Fruit fly (Drosophila melanogaster) whole organism, embryonic: ENCODE data around the gene CG18478.

Source experiments
- ATbp ChIP-seq: fragments of 200-800 bp; sonication (Bioruptor generic); optimal IDR thresholded peaks from 2 replicates; lab custom pipeline; 2017; ENCODE audit warnings: missing biosample characterization, mild to moderate bottlenecking, missing genetic modification characterization, missing genetic modification reagents
- Abd-B ChIP-seq: fragments of 200-800 bp; sonication (Bioruptor generic); optimal IDR thresholded peaks from 2 replicates; lab custom pipeline; 2018; ENCODE audit warnings: missing biosample characterization, mild to moderate bottlenecking, missing genetic modification characterization, moderate library complexity
- CG10462 ChIP-seq: fragments of 200-800 bp; sonication (Bioruptor generic); optimal IDR thresholded peaks from 2 replicates; lab custom pipeline; 2016; ENCODE audit warnings: missing biosample characterization, missing genetic modification characterization
- CG1832 ChIP-seq: fragments of 200-800 bp; sonication (Bioruptor generic); optimal IDR thresholded peaks from 2 replicates; lab custom pipeline; 2017; ENCODE audit warnings: missing biosample characterization, mild to moderate bottlenecking, missing genetic modification characterization, inconsistent platforms
- CG2889 ChIP-seq: fragments of 200-800 bp; sonication (Bioruptor generic); IDR thresholded peaks from 3 replicates; pipeline ENCODE4 v1.3.6; 2022; ENCODE audit warnings: missing biosample characterization, missing genetic modification characterization
- CG3838 ChIP-seq: fragments of 200-800 bp; sonication (Bioruptor generic); optimal IDR thresholded peaks from 3 replicates; lab custom pipeline; 2016; ENCODE audit warnings: missing biosample characterization, missing genetic modification characterization
- CG42726 ChIP-seq: fragments of 200-800 bp; sonication (Bioruptor generic); IDR thresholded peaks from 2 replicates; pipeline ENCODE4 v1.3.6; 2022; ENCODE audit warnings: missing biosample characterization, missing genetic modification characterization; ENCODE audit not compliant: partially characterized antibody
- CG4424 ChIP-seq: fragments of 200-800 bp; sonication (Bioruptor generic); optimal IDR thresholded peaks from 3 replicates; lab custom pipeline; 2016; ENCODE audit warnings: missing biosample characterization, missing genetic modification characterization
- CG6654 ChIP-seq: fragments of 200-800 bp; sonication (Bioruptor generic); optimal IDR thresholded peaks from 2 replicates; lab custom pipeline; 2017; ENCODE audit warnings: missing biosample characterization, mild to moderate bottlenecking, missing genetic modification characterization
- CG6689 ChIP-seq: fragments of 200-800 bp; sonication (Bioruptor generic); IDR thresholded peaks from 2 replicates; pipeline ENCODE4 v1.3.6; 2022; ENCODE audit warnings: missing biosample characterization, missing genetic modification characterization
- CG7357 ChIP-seq: fragments of 200-800 bp; sonication (Bioruptor generic); IDR thresholded peaks from 3 replicates; pipeline ENCODE4 v1.3.6; 2022; ENCODE audit warnings: missing biosample characterization, missing genetic modification characterization
- CG7372 ChIP-seq: fragments of 200-800 bp; sonication (Bioruptor generic); IDR thresholded peaks from 2 replicates; pipeline ENCODE4 v1.3.6; 2022; ENCODE audit warnings: missing biosample characterization, missing genetic modification characterization
- CG8478 ChIP-seq: fragments of >200 bp; optimal IDR thresholded peaks from 2 replicates; lab custom pipeline; 2018
- CG9609 ChIP-seq: fragments of 200-800 bp; sonication (Bioruptor generic); optimal IDR thresholded peaks from 3 replicates; lab custom pipeline; 2016; ENCODE audit warnings: missing biosample characterization, missing genetic modification characterization
- CG9876 ChIP-seq: fragments of 200-800 bp; sonication (Bioruptor generic); optimal IDR thresholded peaks from 2 replicates; lab custom pipeline; 2016; ENCODE audit warnings: missing biosample characterization, missing genetic modification characterization
- Chrac-16 ChIP-seq: fragments of 200-800 bp; sonication (Bioruptor generic); optimal IDR thresholded peaks from 3 replicates; lab custom pipeline; 2016; ENCODE audit warnings: missing biosample characterization, missing genetic modification characterization
- CrebB ChIP-seq: fragments of 200-800 bp; sonication (Bioruptor generic); optimal IDR thresholded peaks from 3 replicates; lab custom pipeline; 2018; ENCODE audit warnings: missing biosample characterization, mild to moderate bottlenecking, missing genetic modification characterization
- Dll ChIP-seq: fragments of 200-800 bp; sonication (Bioruptor generic); IDR thresholded peaks from 4 replicates; pipeline ENCODE4 v1.3.6; 2022; ENCODE audit warnings: missing biosample characterization, missing genetic modification characterization; ENCODE audit not compliant: partially characterized antibody
- Fer1 ChIP-seq: fragments of 200-800 bp; sonication (Bioruptor generic); optimal IDR thresholded peaks from 2 replicates; lab custom pipeline; 2017; ENCODE audit warnings: missing biosample characterization, mild to moderate bottlenecking, missing genetic modification characterization
- HLH54F ChIP-seq: fragments of 200-800 bp; sonication (Bioruptor generic); optimal IDR thresholded peaks from 3 replicates; lab custom pipeline; 2016; ENCODE audit warnings: missing biosample characterization, missing genetic modification characterization
- NK7.1 ChIP-seq: fragments of 200-800 bp; sonication (Bioruptor generic); optimal IDR thresholded peaks from 3 replicates; lab custom pipeline; 2016; ENCODE audit warnings: missing biosample characterization, missing genetic modification characterization
- Oli ChIP-seq: fragments of 200-800 bp; sonication (Bioruptor generic); optimal IDR thresholded peaks from 2 replicates; lab custom pipeline; 2018; ENCODE audit warnings: missing biosample characterization, mild to moderate bottlenecking, missing genetic modification characterization, moderate library complexity
- Optix ChIP-seq: fragments of 200-800 bp; sonication (Bioruptor generic); IDR thresholded peaks from 3 replicates; pipeline ENCODE4 v1.3.6; 2022; ENCODE audit warnings: missing biosample characterization, missing genetic modification characterization
- Ravus ChIP-seq: fragments of 200-800 bp; sonication (Bioruptor generic); IDR thresholded peaks from 2 replicates; pipeline ENCODE4 v1.3.6; 2022; ENCODE audit warnings: missing biosample characterization, missing genetic modification characterization
- Sin3A ChIP-seq: fragments of >200 bp; optimal IDR thresholded peaks from 2 replicates; lab custom pipeline; 2018
- bowl ChIP-seq: fragments of 200-800 bp; sonication (Bioruptor generic); IDR thresholded peaks from 2 replicates; pipeline ENCODE4 v1.3.6; 2022; ENCODE audit warnings: missing biosample characterization, missing genetic modification characterization
- cg ChIP-seq: fragments of 200-800 bp; sonication (Bioruptor generic); optimal IDR thresholded peaks from 3 replicates; lab custom pipeline; 2019; ENCODE audit warnings: missing biosample characterization, mild to moderate bottlenecking, missing genetic modification characterization, moderate library complexity
- chif ChIP-seq, 2 experiments: fragments of 200-800 bp; sonication (Bioruptor generic); optimal IDR thresholded peaks; 3 replicates each; lab custom pipeline; 2016; ENCODE audit warnings: missing biosample characterization in 2 of 2, missing genetic modification characterization in 2 of 2
- chinmo ChIP-seq: fragments of 200-800 bp; sonication (Bioruptor generic); IDR thresholded peaks from 4 replicates; pipeline ENCODE4 v1.3.6; 2022; ENCODE audit warnings: missing biosample characterization, missing genetic modification characterization; ENCODE audit not compliant: partially characterized antibody
- croc ChIP-seq: fragments of 200-800 bp; sonication (Bioruptor generic); conservative IDR thresholded peaks from 3 replicates; pipeline ENCODE4 v1.3.6; 2022; ENCODE audit warnings: missing biosample characterization, missing genetic modification characterization
- dati ChIP-seq: fragments of 200-800 bp; sonication (Bioruptor generic); IDR thresholded peaks from 2 replicates; pipeline ENCODE4 v1.3.6; 2022; ENCODE audit warnings: missing biosample characterization, missing genetic modification characterization
- dmrt99B ChIP-seq: fragments of 200-800 bp; sonication (Bioruptor generic); optimal IDR thresholded peaks from 2 replicates; lab custom pipeline; 2018; ENCODE audit warnings: missing biosample characterization, mild to moderate bottlenecking, missing genetic modification characterization, moderate library complexity
- dpn ChIP-seq, 2 experiments: fragments of 200-800 bp; sonication (Bioruptor generic); optimal IDR thresholded peaks; 3 replicates each; lab custom pipeline; 2016; ENCODE audit warnings: missing biosample characterization in 2 of 2, missing genetic modification characterization in 2 of 2
- gsb-n ChIP-seq: fragments of 200-800 bp; sonication (Bioruptor generic); optimal IDR thresholded peaks from 3 replicates; lab custom pipeline; 2018; ENCODE audit warnings: missing biosample characterization, mild to moderate bottlenecking, missing genetic modification characterization
- h ChIP-seq: fragments of >200 bp; optimal IDR thresholded peaks from 2 replicates; lab custom pipeline; 2017
- jumu ChIP-seq: fragments of 200-800 bp; sonication (Bioruptor generic); optimal IDR thresholded peaks from 3 replicates; lab custom pipeline; 2016; ENCODE audit warnings: missing biosample characterization, missing genetic modification characterization
- ken ChIP-seq: fragments of 200-800 bp; sonication (Bioruptor generic); IDR thresholded peaks from 3 replicates; pipeline ENCODE4 v1.3.6; 2022; ENCODE audit warnings: missing biosample characterization, missing genetic modification characterization
- lab ChIP-seq: fragments of 200-800 bp; sonication (Bioruptor generic); optimal IDR thresholded peaks from 3 replicates; lab custom pipeline; 2017; ENCODE audit warnings: missing biosample characterization, missing genetic modification characterization, mild to moderate bottlenecking, moderate library complexity, missing genetic modification reagents
- mam ChIP-seq: fragments of 200-800 bp; sonication (Bioruptor generic); optimal IDR thresholded peaks from 3 replicates; lab custom pipeline; 2016; ENCODE audit warnings: missing biosample characterization, missing genetic modification characterization
- nerfin-2 ChIP-seq: fragments of 200-800 bp; sonication (Bioruptor generic); IDR thresholded peaks from 2 replicates; pipeline ENCODE4 v1.3.6; 2022; ENCODE audit warnings: missing biosample characterization, missing genetic modification characterization; ENCODE audit not compliant: partially characterized antibody
- otp ChIP-seq: fragments of 200-800 bp; sonication (Bioruptor generic); IDR thresholded peaks from 3 replicates; pipeline ENCODE4, ENCODE4 v1.3.6; 2022; ENCODE audit warnings: missing biosample characterization, missing genetic modification characterization
- psq ChIP-seq: fragments of 200-800 bp; sonication (Bioruptor generic); optimal IDR thresholded peaks from 2 replicates; lab custom pipeline; 2017; ENCODE audit warnings: missing biosample characterization, missing genetic modification characterization
- ranshi ChIP-seq: fragments of 200-800 bp; sonication (Bioruptor generic); IDR thresholded peaks from 2 replicates; pipeline ENCODE4 v1.3.6; 2022; ENCODE audit warnings: missing biosample characterization, missing genetic modification characterization
- sc ChIP-seq, 3 experiments: fragments of >200 bp in 2 of 3; fragments of 200-800 bp in 1 of 3; sonication (Bioruptor generic) in 1 of 3; optimal IDR thresholded peaks; 2 replicates in 2 of 3; 3 replicates in 1 of 3; lab custom pipeline; 2017; ENCODE audit warnings: mild to moderate bottlenecking in 1 of 3, missing biosample characterization in 1 of 3, missing genetic modification characterization in 1 of 3, missing genetic modification reagents in 1 of 3
- schlank ChIP-seq: fragments of 200-800 bp; sonication (Bioruptor generic); optimal IDR thresholded peaks from 2 replicates; lab custom pipeline; 2018; ENCODE audit warnings: missing biosample characterization, mild to moderate bottlenecking, missing genetic modification characterization
- sens-2 ChIP-seq: fragments of 200-800 bp; sonication (Bioruptor generic); IDR thresholded peaks from 2 replicates; pipeline ENCODE4 v1.3.6; 2022; ENCODE audit warnings: missing biosample characterization, missing genetic modification characterization
- sqz ChIP-seq: fragments of 200-800 bp; sonication (Bioruptor generic); optimal IDR thresholded peaks from 3 replicates; lab custom pipeline; 2018; ENCODE audit warnings: missing biosample characterization, mild to moderate bottlenecking, missing genetic modification characterization
- stc ChIP-seq: fragments of 200-800 bp; sonication (Bioruptor generic); IDR thresholded peaks from 2 replicates; pipeline ENCODE4 v1.3.6; 2022; ENCODE audit warnings: missing biosample characterization, missing genetic modification characterization
- stwl ChIP-seq: fragments of 200-800 bp; sonication (Bioruptor generic); optimal IDR thresholded peaks from 3 replicates; lab custom pipeline; 2018; ENCODE audit warnings: missing biosample characterization, mild to moderate bottlenecking, missing genetic modification characterization, moderate library complexity
- z ChIP-seq: fragments of 200-800 bp; sonication (Bioruptor generic); IDR thresholded peaks from 3 replicates; pipeline ENCODE4 v1.3.6; 2022; ENCODE audit warnings: missing biosample characterization, missing genetic modification characterization

CG18478 gene

dm6 chr2L:15643791-15644190, 26.2 kb upstream of the CG18478 start (continued):
- no peak for TF ChIP-seq dati
- no peak for TF ChIP-seq otp
- no peak for TF ChIP-seq CG2889 (GFP tag; lab: Robert Waterston, UW)
- no peak for TF ChIP-seq HLH54F
- TF ChIP-seq NK7.1 (GFP tag; lab: Kevin White, UChicago), result no peak
- no peak for TF ChIP-seq z
- no peak for TF ChIP-seq bowl (GFP tag; lab: Robert Waterston, UW)
- TF ChIP-seq sqz (GFP tag; lab: Kevin White, UChicago), result no peak
- no peak for TF ChIP-seq dmrt99B (tag; lab: Kevin White, UChicago)
- no peak for TF ChIP-seq CG7357 (GFP tag; lab: Robert Waterston, UW)
- no peak for TF ChIP-seq lab
- TF ChIP-seq chinmo (GFP tag; lab: Robert Waterston, UW), result 0 out of 4 replicates have a peak, but pooled peaks have one; percentile 45
- TF ChIP-seq stwl (tag; lab: Kevin White, UChicago), result peak; percentile 64
- no peak for TF ChIP-seq CG1832
- no peak for TF ChIP-seq CrebB (tag; lab: Kevin White, UChicago)
- no peak for TF ChIP-seq schlank (tag; lab: Kevin White, UChicago)
- no peak for TF ChIP-seq Oli (tag; lab: Kevin White, UChicago)
- TF ChIP-seq Optix, result no peak
- no peak for TF ChIP-seq nerfin-2 (GFP tag; lab: Robert Waterston, UW)
- peak in 1 of 2 experiments; percentile 8 for TF ChIP-seq chif (GFP tag; optimal IDR thresholded peaks at IDR 0.05; lab: Kevin White, UChicago)
- TF ChIP-seq mam, result peak; percentile 9
- no peak for TF ChIP-seq ken (GFP tag; lab: Robert Waterston, UW)
- TF ChIP-seq CG4424 (GFP tag; lab: Kevin White, UChicago), result peak; percentile 6
- no peak for TF ChIP-seq dpn (GFP tag; optimal IDR thresholded peaks at IDR 0.05; lab: Kevin White, UChicago)
- TF ChIP-seq Fer1 (GFP tag; lab: Kevin White, UChicago), result no peak
- no peak for TF ChIP-seq gsb-n (tag; lab: Kevin White, UChicago)
- no peak for TF ChIP-seq Abd-B (GFP tag; lab: Kevin White, UChicago)
- TF ChIP-seq h (lab: Kevin White, UChicago), result no peak
- TF ChIP-seq CG8478, result no peak
- peak; percentile 5 for TF ChIP-seq CG9609
- TF ChIP-seq Chrac-16, result peak; percentile 21
- TF ChIP-seq croc (GFP tag; lab: Robert Waterston, UW), result no peak
- no peak for TF ChIP-seq sens-2 (GFP tag; lab: Robert Waterston, UW)
- no peak for TF ChIP-seq CG9876 (GFP tag; lab: Kevin White, UChicago)
- no peak for TF ChIP-seq CG6689 (GFP tag; lab: Robert Waterston, UW)
- TF ChIP-seq CG42726, result no peak
- TF ChIP-seq Sin3A, result no peak
- no peak for TF ChIP-seq ranshi (GFP tag; lab: Robert Waterston, UW)
- TF ChIP-seq cg, result no peak
- TF ChIP-seq sc (optimal IDR thresholded peaks at IDR 0.05; lab: Kevin White, UChicago), result no peak
- no peak for TF ChIP-seq sc (GFP tag; optimal IDR thresholded peaks at IDR 0.05; lab: Kevin White, UChicago)
- 0 out of 2 replicates have a peak, but pooled peaks have one; percentile 18 for TF ChIP-seq CG7372 (GFP tag; lab: Robert Waterston, UW)
- no peak for TF ChIP-seq psq (GFP tag; lab: Kevin White, UChicago)
- no peak for TF ChIP-seq CG3838
- no peak for TF ChIP-seq Dll
- TF ChIP-seq ATbp (GFP tag; lab: Kevin White, UChicago), result no peak
- no peak for TF ChIP-seq CG6654 (GFP tag; lab: Kevin White, UChicago)
- TF ChIP-seq jumu, result no peak
- no peak for TF ChIP-seq stc (GFP tag; lab: Robert Waterston, UW)
- no peak for TF ChIP-seq CG10462 (GFP tag; lab: Kevin White, UChicago)
- no peak for TF ChIP-seq Ravus (GFP tag; lab: Robert Waterston, UW)
